Fruit fly (Drosophila melanogaster): ENCODE data around the gene O-fut2.

Gene O-fut2

DNA sequence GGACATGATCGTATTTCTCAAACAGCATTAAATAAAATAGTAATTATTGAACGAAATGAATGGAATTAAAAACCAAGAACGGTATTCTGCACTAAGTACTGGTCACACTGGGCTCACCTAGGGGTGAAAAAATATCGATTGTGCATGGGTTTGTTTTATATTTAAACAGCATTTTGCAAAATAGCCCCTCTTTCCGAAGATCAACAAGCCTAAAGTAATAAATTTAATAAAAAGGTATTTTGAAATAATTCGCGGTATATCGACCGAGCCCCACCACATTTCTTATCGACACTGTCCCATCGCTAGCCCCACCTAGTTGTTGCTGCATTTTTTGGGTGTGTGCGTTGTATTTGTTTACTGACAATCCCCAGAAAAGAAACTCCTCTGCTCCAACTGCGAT, 4.8 kb upstream of the O-fut2 start, which contains the start of gene pck (continued):
- TF ChIP-seq jumu (GFP tag; optimal IDR thresholded peaks at IDR 0.05) (peak; percentile 50), Dip3 (GFP tag; optimal IDR thresholded peaks at IDR 0.05) (peak; percentile 63), Neu2 (GFP tag; optimal IDR thresholded peaks at IDR 0.05; ENCODE audit: borderline replicate concordance) (peak; percentile 1), CG2116 (GFP tag; optimal IDR thresholded peaks at IDR 0.05) (peak; percentile 78), CG4820 (GFP tag; optimal IDR thresholded peaks at IDR 0.05) (peak; percentile 64), Opbp (GFP tag; IDR thresholded peaks at IDR 0.05; ENCODE audit: partially characterized antibody) (0 out of 3 replicates have a peak, but pooled peaks have one; percentile 40), CG2202 (tag; optimal IDR thresholded peaks at IDR 0.05) (peak; percentile 53), schlank (tag; optimal IDR thresholded peaks at IDR 0.05) (no peak), lab (GFP tag; optimal IDR thresholded peaks at IDR 0.05) (peak; percentile 74), CG6254 (GFP tag; optimal IDR thresholded peaks at IDR 0.05) (no peak), fd96Cb (tag; optimal IDR thresholded peaks at IDR 0.05) (peak; percentile 20), emc (GFP tag; optimal IDR thresholded peaks at IDR 0.05) (no peak), CG2889 (GFP tag; IDR thresholded peaks at IDR 0.05) (0 out of 3 replicates have a peak, but pooled peaks have one; percentile 61), CG14014 (GFP tag; IDR thresholded peaks at IDR 0.05) (no peak), CG10147 (GFP tag; optimal IDR thresholded peaks at IDR 0.05) (peak; percentile 16), Dll (GFP tag; IDR thresholded peaks at IDR 0.05; ENCODE audit: partially characterized antibody) (peak; percentile 60; the same call in 2 of the 4 replicates), ap (GFP tag; IDR thresholded peaks at IDR 0.05) (no peak), gsb-n (tag; optimal IDR thresholded peaks at IDR 0.05) (no peak), CG17359 (tag; optimal IDR thresholded peaks at IDR 0.05) (peak; percentile 52), CG3995 (GFP tag; optimal IDR thresholded peaks at IDR 0.05) (no peak), tap (tag; optimal IDR thresholded peaks at IDR 0.05) (no peak), so (GFP tag; IDR thresholded peaks at IDR 0.05) (0 out of 3 replicates have a peak, but pooled peaks have one; percentile 56), Doc3 (GFP tag; IDR thresholded peaks at IDR 0.05; ENCODE audit: partially characterized antibody) (peak; percentile 35; the same call in 1 of the 3 replicates), CG30403 (GFP tag; optimal IDR thresholded peaks at IDR 0.05) (peak; percentile 79), Hr3 (GFP tag; optimal IDR thresholded peaks at IDR 0.05) (peak; percentile 63), CG10654 (GFP tag; optimal IDR thresholded peaks at IDR 0.05) (peak; percentile 38), ase (GFP tag; IDR thresholded peaks at IDR 0.05) (peak; percentile 60; the same call in 2 of the 3 replicates), CG14710 (tag; optimal IDR thresholded peaks at IDR 0.05) (peak; percentile 75), pan (optimal IDR thresholded peaks at IDR 0.05) (no peak), pan (GFP tag; optimal IDR thresholded peaks at IDR 0.05 in 1 of 2, IDR thresholded peaks at IDR 0.05 in 1 of 2) (peak in 1 of 2 experiments; percentile 70), kay (GFP tag; optimal IDR thresholded peaks at IDR 0.05) (peak; percentile 34), gsb (GFP tag; IDR thresholded peaks at IDR 0.05) (no peak), CG10267 (tag; optimal IDR thresholded peaks at IDR 0.05) (peak; percentile 77), CG3847 (GFP tag; IDR thresholded peaks at IDR 0.05) (0 out of 2 replicates have a peak, but pooled peaks have one; percentile 26), hbn (GFP tag; IDR thresholded peaks at IDR 0.05; ENCODE audit: partially characterized antibody) (peak; percentile 41; the same call in 1 of the 2 replicates), Side (GFP tag; optimal IDR thresholded peaks at IDR 0.05) (peak; percentile 77), CG3407 (GFP tag; optimal IDR thresholded peaks at IDR 0.05) (peak; percentile 34), CG8290 (GFP tag; optimal IDR thresholded peaks at IDR 0.05) (peak; percentile 55), CG8290 (tag; optimal IDR thresholded peaks at IDR 0.05) (peak in 1 of 2 experiments; percentile 57), hkb (optimal IDR thresholded peaks at IDR 0.05) (peak; percentile 19), hkb (GFP tag; IDR thresholded peaks at IDR 0.05) (peak; percentile 79), CG2199 (GFP tag; IDR thresholded peaks at IDR 0.05) (peak; percentile 47; the same call in 1 of the 3 replicates), E2f2 (GFP tag; IDR thresholded peaks at IDR 0.05) (peak; percentile 78), Sox102F (GFP tag; optimal IDR thresholded peaks at IDR 0.05) (peak; percentile 67), CG8359 (GFP tag; optimal IDR thresholded peaks at IDR 0.05; ENCODE audit: borderline replicate concordance) (no peak), HmgD (GFP tag; optimal IDR thresholded peaks at IDR 0.05) (no peak), CG11695 (GFP tag; IDR thresholded peaks at IDR 0.05) (no peak), sr (GFP tag; IDR thresholded peaks at IDR 0.05) (no peak; the same call in 2 of the 3 replicates), nom (GFP tag; optimal IDR thresholded peaks at IDR 0.05) (peak; percentile 13), nerfin-1 (tag; optimal IDR thresholded peaks at IDR 0.05) (peak; percentile 33), luna (GFP tag; optimal IDR thresholded peaks at IDR 0.05) (no peak)
